Worm (Caenorhabditis elegans) whole organism, L4 larva: ENCODE results near the gene F47B8.1.
"Not testable (repeated sequence)": the region's sequence is repeated elsewhere in the genome, so short reads cannot be mapped to it uniquely, and the experiment has no call there.

Experiments
- Y48G9A.11 ChIP-seq: fragments of 200-800 bp; sonication (Bioruptor generic); IDR thresholded peaks from 2 replicates; pipeline ENCODE4 v1.3.6; 2022; ENCODE audit warnings: missing genetic modification reagents, missing genetic modification characterization, missing compliant biosample characterization
- tag-97 ChIP-seq: fragments of 200-800 bp; sonication (Bioruptor generic); IDR thresholded peaks from 2 replicates; pipeline ENCODE4 v1.3.6; 2022; ENCODE audit warnings: missing genetic modification characterization, missing compliant biosample characterization

ce11 chrV:14309632-14310031, 4.5 kb downstream of the F47B8.1 start, which contains the start of gene F14D7.14:
- not testable (repeated sequence) for TF ChIP-seq Y48G9A.11; tag-97 (GFP tag; lab: Robert Waterston, UW)
